Fruit fly (Drosophila melanogaster): ENCODE results near the gene CG42788.

CG42788 gene

dm6 chr3R:15131677-15132076 is at the start of gene CG42788:
Gene CG42788, minus strand, starts transcription at chr3R:15131926.
- TF ChIP-seq Eip93F (GFP tag; optimal IDR thresholded peaks at IDR 0.05) (no peak), dsx (GFP tag; optimal IDR thresholded peaks at IDR 0.05; ENCODE audit: poor library complexity, severe bottlenecking) (peak; percentile 92), CG10669 (GFP tag; optimal IDR thresholded peaks at IDR 0.05) (no peak), Gug (GFP tag; IDR thresholded peaks at IDR 0.05) (no peak), Ets21C (GFP tag; optimal IDR thresholded peaks at IDR 0.05) (no peak), Hr39 (GFP tag; optimal IDR thresholded peaks at IDR 0.05) (peak; percentile 28), pdm3 (GFP tag; optimal IDR thresholded peaks at IDR 0.05) (peak; percentile 32), vri (GFP tag; optimal IDR thresholded peaks at IDR 0.05) (peak; percentile 77), CG6163 (GFP tag; IDR thresholded peaks at IDR 0.05) (no peak), Blimp-1 (GFP tag; optimal IDR thresholded peaks at IDR 0.05) (no peak), Sox14 (GFP tag; optimal IDR thresholded peaks at IDR 0.05) (peak; percentile 88), OdsH (GFP tag; optimal IDR thresholded peaks at IDR 0.05) (no peak), CG16779 (tag; optimal IDR thresholded peaks at IDR 0.05) (peak; percentile 22), CG15336 (GFP tag; IDR thresholded peaks at IDR 0.05) (no peak), CG8632 (GFP tag; optimal IDR thresholded peaks at IDR 0.05) (no peak), acj6 (GFP tag; optimal IDR thresholded peaks at IDR 0.05) (no peak), CG8119 (GFP tag; IDR thresholded peaks at IDR 0.05) (no peak), net (GFP tag; optimal IDR thresholded peaks at IDR 0.05) (peak; percentile 61), CG4318 (GFP tag; optimal IDR thresholded peaks at IDR 0.05) (no peak), CG31627 (GFP tag; optimal IDR thresholded peaks at IDR 0.05) (peak; percentile 29), CG6276 (GFP tag; optimal IDR thresholded peaks at IDR 0.05) (peak; percentile 16), CG32006 (GFP tag; optimal IDR thresholded peaks at IDR 0.05) (no peak), Sox102F (GFP tag; optimal IDR thresholded peaks at IDR 0.05) (peak; percentile 73), svp (GFP tag) (peak; percentile 51), Eip75B (GFP tag; optimal IDR thresholded peaks at IDR 0.05) (peak; percentile 18), Met (GFP tag; optimal IDR thresholded peaks at IDR 0.05) (peak; percentile 49), CG10631 (GFP tag; optimal IDR thresholded peaks at IDR 0.05) (no peak), Sox15 (GFP tag; optimal IDR thresholded peaks at IDR 0.05) (no peak), CG11294 (GFP tag; IDR thresholded peaks at IDR 0.05) (no peak), dac (GFP tag; optimal IDR thresholded peaks at IDR 0.05) (no peak), Ets96B (tag; optimal IDR thresholded peaks at IDR 0.05) (peak; percentile 12), Hr38 (GFP tag; optimal IDR thresholded peaks at IDR 0.05) (no peak), fkh (GFP tag; optimal IDR thresholded peaks at IDR 0.05) (peak; percentile 75), eg (GFP tag; IDR thresholded peaks at IDR 0.05) (no peak), CG34406 (GFP tag; optimal IDR thresholded peaks at IDR 0.05) (peak; percentile 69), fd59A (GFP tag; optimal IDR thresholded peaks at IDR 0.05) (no peak), CG7368 (GFP tag; optimal IDR thresholded peaks at IDR 0.05) (no peak), CG3032 (tag; optimal IDR thresholded peaks at IDR 0.05) (peak; percentile 23), ss (GFP tag; optimal IDR thresholded peaks at IDR 0.05) (peak in 1 of 2 experiments; percentile 34), Lpt (GFP tag; optimal IDR thresholded peaks at IDR 0.05) (peak; percentile 44), CG8319 (GFP tag; optimal IDR thresholded peaks at IDR 0.05) (no peak), CG3919 (GFP tag; optimal IDR thresholded peaks at IDR 0.05) (peak; percentile 61), lz (GFP tag; optimal IDR thresholded peaks at IDR 0.05) (peak; percentile 48), CG6808 (GFP tag; optimal IDR thresholded peaks at IDR 0.05) (no peak), CG11762 (GFP tag; optimal IDR thresholded peaks at IDR 0.05; ENCODE audit: insufficient read depth) (no peak), Eip78C (GFP tag) (peak; percentile 92), CG11902 (GFP tag; optimal IDR thresholded peaks at IDR 0.05) (no peak), CG1621 (tag; optimal IDR thresholded peaks at IDR 0.05) (peak; percentile 40), cyc (GFP tag; optimal IDR thresholded peaks at IDR 0.05) (peak; percentile 21), Smox (GFP tag; optimal IDR thresholded peaks at IDR 0.05) (no peak), esn (GFP tag; optimal IDR thresholded peaks at IDR 0.05) (peak; percentile 69), CG9139 (GFP tag; optimal IDR thresholded peaks at IDR 0.05) (no peak), Hr4 (GFP tag; optimal IDR thresholded peaks at IDR 0.05) (no peak)
